Worm (Caenorhabditis elegans) whole organism, midembryonic: ENCODE results near the gene nhr-190.

Experiments used
- med-1 ChIP-seq: sonication (generic microtip); optimal IDR thresholded peaks from 2 replicates; lab custom pipeline; 2017; ENCODE audit warnings: missing genetic modification characterization, mild to moderate bottlenecking, missing compliant biosample characterization, antibody characterized with exemption, missing genetic modification reagents; ENCODE audit not compliant: insufficient read depth
- tab-1 ChIP-seq: fragments of 200-800 bp; sonication (Bioruptor generic); IDR thresholded peaks from 2 replicates; pipeline ENCODE4 v1.3.6; 2022; ENCODE audit warnings: missing genetic modification characterization, missing compliant biosample characterization

- TF ChIP-seq med-1 (GFP tag; lab: Kevin White, UChicago) = no peak
- no peak for TF ChIP-seq tab-1 (GFP tag; lab: Robert Waterston, UW)
Measured at ce11 chrV:667459-667858, 24.7 kb upstream of the nhr-190 start, which contains the start of gene nhr-180.
